Worm (Caenorhabditis elegans) whole organism, midembryonic: Measurements from ENCODE around the gene F54E4.4.

ENCODE experiments used
- T22C8.4 ChIP-seq: fragments of 200-800 bp; sonication (Bioruptor generic); IDR thresholded peaks from 2 replicates; pipeline ENCODE4 v1.3.6; 2022; ENCODE audit warnings: missing genetic modification characterization, missing compliant biosample characterization
- cog-1 ChIP-seq: sonication (generic microtip); optimal IDR thresholded peaks from 2 replicates; lab custom pipeline; 2016; ENCODE audit warnings: missing genetic modification characterization, missing compliant biosample characterization
- flt-1 ChIP-seq: fragments of 200-800 bp; sonication (Bioruptor generic); IDR thresholded peaks from 2 replicates; pipeline ENCODE4 v1.3.6; 2022; ENCODE audit warnings: missing genetic modification characterization, missing compliant biosample characterization
- klf-2 ChIP-seq: fragments of 200-800 bp; sonication (Bioruptor generic); conservative IDR thresholded peaks from 2 replicates; pipeline ENCODE4 v1.3.6; 2022; ENCODE audit warnings: missing genetic modification reagents, missing genetic modification characterization, missing compliant biosample characterization
- med-1 ChIP-seq: sonication (generic microtip); optimal IDR thresholded peaks from 2 replicates; lab custom pipeline; 2017; ENCODE audit warnings: missing genetic modification characterization, mild to moderate bottlenecking, missing compliant biosample characterization, antibody characterized with exemption, missing genetic modification reagents; ENCODE audit not compliant: insufficient read depth
- ref-1 ChIP-seq: fragments of 200-800 bp; sonication (Bioruptor generic); conservative IDR thresholded peaks from 2 replicates; pipeline ENCODE4 v1.3.6; 2022; ENCODE audit warnings: missing genetic modification reagents, missing genetic modification characterization, missing compliant biosample characterization
- tab-1 ChIP-seq: fragments of 200-800 bp; sonication (Bioruptor generic); IDR thresholded peaks from 2 replicates; pipeline ENCODE4 v1.3.6; 2022; ENCODE audit warnings: missing genetic modification characterization, missing compliant biosample characterization
- ztf-23 ChIP-seq: fragments of 200-800 bp; sonication (Bioruptor generic); IDR thresholded peaks from 2 replicates; pipeline ENCODE4 v1.3.6; 2022; ENCODE audit warnings: missing genetic modification reagents, missing genetic modification characterization, missing compliant biosample characterization
- ztf-29 ChIP-seq: fragments of 200-800 bp; sonication (Bioruptor generic); IDR thresholded peaks from 2 replicates; pipeline ENCODE4 v1.3.6; 2022; ENCODE audit warnings: missing genetic modification reagents, missing genetic modification characterization, missing compliant biosample characterization

F54E4.4 gene

ce11 chrX:14599245-14599644 is 46.0 kb downstream of the F54E4.4 start, which contains the start of gene C44H4.6:
TSS of gene C44H4.6 (minus strand) at chrX:14599345.
- TF ChIP-seq med-1 (GFP tag; lab: Kevin White, UChicago) (no peak), cog-1 (tag; lab: Kevin White, UChicago) (no peak), ref-1 (GFP tag; lab: Robert Waterston, UW) (no peak), ztf-29 (GFP tag; lab: Robert Waterston, UW) (no peak), tab-1 (GFP tag; lab: Robert Waterston, UW) (no peak), klf-2 (GFP tag; lab: Robert Waterston, UW) (no peak), flt-1 (GFP tag; lab: Robert Waterston, UW) (no peak), T22C8.4 (GFP tag; lab: Robert Waterston, UW) (no peak), ztf-23 (GFP tag; lab: Robert Waterston, UW) (no peak)

DNA sequence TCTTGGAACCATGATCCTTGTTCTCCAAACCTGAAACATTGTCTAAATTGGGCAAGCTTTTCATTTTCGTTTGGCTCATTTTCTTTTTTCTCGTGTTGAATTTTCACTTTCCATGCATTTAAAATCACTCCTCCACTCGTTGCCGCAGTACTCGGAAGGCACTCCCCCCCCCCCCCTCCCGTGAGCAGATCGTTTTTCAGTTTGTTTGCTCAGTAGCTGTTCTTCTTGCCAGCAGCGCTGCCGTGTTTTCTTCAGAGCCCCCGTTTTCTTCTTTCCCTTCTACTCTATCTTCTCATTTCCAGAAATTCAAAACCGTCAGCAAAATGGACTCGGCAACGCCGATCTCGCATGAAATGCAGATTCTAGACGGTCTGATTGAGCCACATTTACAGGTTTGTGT is 50.5 kb downstream of the F54E4.4 start, which contains the start of gene C44H4.8:
TSS of gene C44H4.8 (plus strand) at position 301 of the 400 bp plus-strand sequence.
- TF ChIP-seq flt-1 (GFP tag; lab: Robert Waterston, UW) (no peak), tab-1 (GFP tag; lab: Robert Waterston, UW) (no peak), T22C8.4 (GFP tag; lab: Robert Waterston, UW) (no peak), ref-1 (GFP tag; lab: Robert Waterston, UW) (no peak), ztf-23 (GFP tag; lab: Robert Waterston, UW) (no peak)

- TF ChIP-seq flt-1 (GFP tag; lab: Robert Waterston, UW) = no peak
- no peak for TF ChIP-seq T22C8.4 (GFP tag; lab: Robert Waterston, UW)
- TF ChIP-seq cog-1 (tag; lab: Kevin White, UChicago) = no peak
- no peak for TF ChIP-seq ref-1 (GFP tag; lab: Robert Waterston, UW)
- TF ChIP-seq klf-2 (GFP tag; lab: Robert Waterston, UW) = no peak
- TF ChIP-seq ztf-29 (GFP tag; lab: Robert Waterston, UW) = no peak
- TF ChIP-seq tab-1 (GFP tag; lab: Robert Waterston, UW) = no peak
- TF ChIP-seq ztf-23 (GFP tag; lab: Robert Waterston, UW) = no peak
- no peak for TF ChIP-seq med-1 (GFP tag; lab: Kevin White, UChicago)
Measured at ce11 chrX:14593206-14593605, 52.1 kb downstream of the F54E4.4 start.
